Worm (Caenorhabditis elegans) whole organism, early embryonic: Measurements from ENCODE around the gene ints-5.

ENCODE experiments used
- B0310.2 ChIP-seq: sonication (generic microtip); optimal IDR thresholded peaks from 2 replicates; lab custom pipeline; 2016; ENCODE audit warnings: mild to moderate bottlenecking, missing genetic modification characterization, missing compliant biosample characterization
- ama-1 ChIP-seq: fragments of 150-350 bp; optimal IDR thresholded peaks from 2 replicates; lab custom pipeline; 2014
- ets-7 ChIP-seq: sonication (generic microtip); optimal IDR thresholded peaks from 2 replicates; lab custom pipeline; 2016; ENCODE audit warnings: missing genotype, missing genetic modification characterization, missing compliant biosample characterization
- hmbx-1 ChIP-seq: sonication (generic microtip); optimal IDR thresholded peaks from 2 replicates; lab custom pipeline; 2016; ENCODE audit warnings: mild to moderate bottlenecking, missing genetic modification characterization, missing compliant biosample characterization
- pes-1 ChIP-seq: fragments of 200-800 bp; sonication (Bioruptor generic); IDR thresholded peaks from 2 replicates; pipeline ENCODE4 v1.3.6; 2022; ENCODE audit warnings: missing genetic modification reagents, missing genetic modification characterization, missing compliant biosample characterization

ce11 chrV:18592448-18592847 is 58.7 kb downstream of the ints-5 start, which contains the start of gene grdn-1:
- TF ChIP-seq ama-1 (lab: Kevin White, UChicago) = no peak
- no peak for TF ChIP-seq hmbx-1 (tag; lab: Kevin White, UChicago)
- TF ChIP-seq pes-1 (GFP tag; lab: Robert Waterston, UW) = no peak
- TF ChIP-seq ets-7 = no peak
- TF ChIP-seq B0310.2 (tag; lab: Kevin White, UChicago) = no peak
